Worm (Caenorhabditis elegans) whole organism, young adult: ENCODE measurements around the gene Y57G11C.38.
A peak's percentile ranks its signal among the peaks of the same experiment; 100 is the strongest.

Source experiments
- B0019.2 ChIP-seq: fragments of 200-800 bp; sonication (Bioruptor generic); conservative IDR thresholded peaks from 2 replicates; pipeline ENCODE4 v1.3.6; 2022; ENCODE audit warnings: missing genetic modification reagents, missing genetic modification characterization, missing compliant biosample characterization
- B0035.1 ChIP-seq: sonication (generic microtip); optimal IDR thresholded peaks from 2 replicates; lab custom pipeline; 2016; ENCODE audit warnings: missing genetic modification characterization, mild to moderate bottlenecking, missing compliant biosample characterization, missing genotype, missing genetic modification reagents
- B0261.1 ChIP-seq: sonication (generic microtip); optimal IDR thresholded peaks from 2 replicates; lab custom pipeline; 2016; ENCODE audit warnings: mild to moderate bottlenecking, missing genetic modification characterization, moderate library complexity, missing compliant biosample characterization
- C17E4.6 ChIP-seq: fragments of 200-800 bp; sonication (Bioruptor generic); IDR thresholded peaks from 2 replicates; pipeline ENCODE4 v1.3.6; 2022; ENCODE audit warnings: missing genetic modification reagents, missing genetic modification characterization, missing compliant biosample characterization
- F37B4.10 ChIP-seq: fragments of 200-800 bp; sonication (Bioruptor generic); IDR thresholded peaks from 2 replicates; pipeline ENCODE4 v1.3.6; 2022; ENCODE audit warnings: missing genetic modification characterization, missing compliant biosample characterization
- F55B11.4 ChIP-seq: sonication (generic microtip); optimal IDR thresholded peaks from 2 replicates; lab custom pipeline; 2016; ENCODE audit warnings: missing compliant biosample characterization, missing genetic modification characterization, borderline replicate concordance; ENCODE audit not compliant: insufficient read depth
- K12H6.12 ChIP-seq: fragments of 200-800 bp; sonication (Bioruptor generic); optimal IDR thresholded peaks from 2 replicates; lab custom pipeline; 2018; ENCODE audit warnings: mild to moderate bottlenecking, missing genetic modification characterization, missing compliant biosample characterization
- T26A5.8 ChIP-seq: sonication (generic microtip); optimal IDR thresholded peaks from 2 replicates; lab custom pipeline; 2016; ENCODE audit warnings: missing genetic modification characterization, missing compliant biosample characterization
- Y53F4B.3 ChIP-seq: fragments of 200-800 bp; sonication (Bioruptor generic); IDR thresholded peaks from 2 replicates; pipeline ENCODE4 v1.3.6; 2022; ENCODE audit warnings: missing genetic modification reagents, missing genetic modification characterization, missing compliant biosample characterization
- Y53G8AR.9 ChIP-seq: fragments of 200-800 bp; sonication (Bioruptor generic); conservative IDR thresholded peaks from 2 replicates; pipeline ENCODE4 v1.3.6; 2022; ENCODE audit warnings: missing genetic modification reagents, missing genetic modification characterization, missing compliant biosample characterization
- Y56A3A.18 ChIP-seq: fragments of 200-800 bp; sonication (Bioruptor generic); IDR thresholded peaks from 2 replicates; pipeline ENCODE4 v1.3.6; 2022; ENCODE audit warnings: missing genetic modification reagents, missing genetic modification characterization, missing compliant biosample characterization
- Y67H2A.10 ChIP-seq: fragments of 200-800 bp; sonication (Bioruptor generic); conservative IDR thresholded peaks from 2 replicates; pipeline ENCODE4 v1.3.6; 2022; ENCODE audit warnings: missing genetic modification reagents, missing genetic modification characterization, missing compliant biosample characterization
- ama-1 ChIP-seq, 3 experiments: fragments of 150-350 bp in 1 of 3; sonication (generic microtip) in 2 of 3; optimal IDR thresholded peaks; 2 replicates each; lab custom pipeline; 2014 to 2018; ENCODE audit warnings: missing biosample characterization in 2 of 3, missing genetic modification characterization in 2 of 3, missing genetic modification reagents in 2 of 3
- athp-1 ChIP-seq: sonication (generic microtip); optimal IDR thresholded peaks from 2 replicates; lab custom pipeline; 2017; ENCODE audit warnings: mild to moderate bottlenecking, missing genetic modification characterization, missing compliant biosample characterization
- attf-3 ChIP-seq: fragments of 200-800 bp; sonication (Bioruptor generic); conservative IDR thresholded peaks from 2 replicates; pipeline ENCODE4 v1.3.6; 2022; ENCODE audit warnings: missing genetic modification reagents, missing genetic modification characterization, missing compliant biosample characterization
- bed-2 ChIP-seq: fragments of 200-800 bp; sonication (Bioruptor generic); IDR thresholded peaks from 2 replicates; pipeline ENCODE4 v1.3.6; 2022; ENCODE audit warnings: missing genetic modification reagents, missing genetic modification characterization, missing compliant biosample characterization
- ccch-3 ChIP-seq: fragments of 200-800 bp; sonication (Bioruptor generic); optimal IDR thresholded peaks from 2 replicates; lab custom pipeline; 2018; ENCODE audit warnings: mild to moderate bottlenecking, missing genetic modification characterization, missing compliant biosample characterization
- cebp-1 ChIP-seq, 2 experiments: fragments of 200-800 bp in 1 of 2; sonication (Bioruptor generic) in 1 of 2; sonication (generic microtip) in 1 of 2; IDR thresholded peaks in 1 of 2; optimal IDR thresholded peaks in 1 of 2; 2 replicates each; pipeline versions ENCODE4 v1.3.6 to Lab custom; 2017 to 2022; ENCODE audit warnings: missing compliant biosample characterization in 2 of 2, missing genetic modification characterization in 2 of 2, mild to moderate bottlenecking in 1 of 2, missing genetic modification reagents in 1 of 2, moderate library complexity in 1 of 2
- ceh-40 ChIP-seq: fragments of 200-800 bp; sonication (Bioruptor generic); IDR thresholded peaks from 2 replicates; pipeline ENCODE4 v1.3.6; 2022; ENCODE audit warnings: missing genetic modification characterization, missing compliant biosample characterization
- dpff-1 ChIP-seq: sonication (generic microtip); optimal IDR thresholded peaks from 2 replicates; lab custom pipeline; 2017; ENCODE audit warnings: mild to moderate bottlenecking, missing genetic modification characterization, missing compliant biosample characterization
- dpl-1 ChIP-seq: fragments of 150-350 bp; optimal IDR thresholded peaks from 2 replicates; lab custom pipeline; 2014; ENCODE audit warnings: missing biosample characterization, missing genetic modification reagents, missing genetic modification characterization
- efl-1 ChIP-seq: fragments of 150-350 bp; optimal IDR thresholded peaks from 2 replicates; lab custom pipeline; 2014; ENCODE audit warnings: missing biosample characterization, missing genetic modification reagents, missing genetic modification characterization
- egl-18 ChIP-seq: fragments of 200-800 bp; sonication (Bioruptor generic); IDR thresholded peaks from 2 replicates; pipeline ENCODE4 v1.3.6; 2022; ENCODE audit warnings: missing genetic modification reagents, missing genetic modification characterization, missing compliant biosample characterization
- egl-44 ChIP-seq: fragments of 200-800 bp; sonication (Bioruptor generic); IDR thresholded peaks from 2 replicates; pipeline ENCODE4 v1.3.6; 2022; ENCODE audit warnings: missing genetic modification reagents, missing genetic modification characterization, missing compliant biosample characterization
- hlh-12 ChIP-seq: sonication (generic microtip); optimal IDR thresholded peaks from 2 replicates; lab custom pipeline; 2016; ENCODE audit warnings: missing genetic modification characterization, missing compliant biosample characterization
- hmg-1.2 ChIP-seq: fragments of 200-800 bp; sonication (Bioruptor generic); IDR thresholded peaks from 2 replicates; pipeline ENCODE4 v1.3.6; 2022; ENCODE audit warnings: missing genetic modification reagents, missing genetic modification characterization, missing compliant biosample characterization
- hrde-1 ChIP-seq: sonication (generic microtip); optimal IDR thresholded peaks from 2 replicates; lab custom pipeline; 2016; ENCODE audit warnings: missing genetic modification characterization, mild to moderate bottlenecking, missing compliant biosample characterization, moderate library complexity, missing genotype, missing genetic modification reagents, borderline replicate concordance
- hsf-1 ChIP-seq: fragments of 200-800 bp; sonication (Bioruptor generic); IDR thresholded peaks from 2 replicates; pipeline ENCODE4 v1.3.6; 2022; ENCODE audit warnings: missing genetic modification reagents, missing genetic modification characterization, missing compliant biosample characterization
- lag-1 ChIP-seq: fragments of 200-800 bp; sonication (Bioruptor generic); IDR thresholded peaks from 2 replicates; pipeline ENCODE4 v1.3.6; 2022; ENCODE audit warnings: missing genetic modification reagents, missing genetic modification characterization, missing compliant biosample characterization
- let-526 ChIP-seq: fragments of 200-800 bp; sonication (Bioruptor generic); IDR thresholded peaks from 2 replicates; pipeline ENCODE4 v1.3.6; 2022; ENCODE audit warnings: missing genetic modification reagents, missing genetic modification characterization, missing compliant biosample characterization
- lin-54 ChIP-seq: fragments of 200-800 bp; sonication (Bioruptor generic); optimal IDR thresholded peaks from 2 replicates; lab custom pipeline; 2018; ENCODE audit warnings: mild to moderate bottlenecking, missing genetic modification characterization, missing compliant biosample characterization
- madf-3 ChIP-seq: fragments of 200-800 bp; sonication (Bioruptor generic); IDR thresholded peaks from 2 replicates; pipeline ENCODE4 v1.3.6; 2022; ENCODE audit warnings: missing genetic modification reagents, missing genetic modification characterization, missing compliant biosample characterization
- mel-28 ChIP-seq: sonication (generic microtip); optimal IDR thresholded peaks from 2 replicates; lab custom pipeline; 2016; ENCODE audit warnings: borderline replicate concordance, mild to moderate bottlenecking, missing genetic modification characterization, missing compliant biosample characterization
- mxl-1 ChIP-seq: sonication (generic microtip); optimal IDR thresholded peaks from 2 replicates; lab custom pipeline; 2016; ENCODE audit warnings: missing genetic modification characterization, missing compliant biosample characterization
- nfya-2 ChIP-seq: fragments of 200-800 bp; sonication (Bioruptor generic); IDR thresholded peaks from 2 replicates; pipeline ENCODE4 v1.3.6; 2022; ENCODE audit warnings: missing genetic modification reagents, missing genetic modification characterization, missing compliant biosample characterization
- nfyb-1 ChIP-seq: fragments of 200-800 bp; sonication (Bioruptor generic); IDR thresholded peaks from 2 replicates; pipeline ENCODE4 v1.3.6; 2022; ENCODE audit warnings: missing genetic modification reagents, missing genetic modification characterization, missing compliant biosample characterization
- nhr-179 ChIP-seq: sonication (generic microtip); optimal IDR thresholded peaks from 2 replicates; lab custom pipeline; 2016; ENCODE audit warnings: mild to moderate bottlenecking, missing genetic modification characterization, missing compliant biosample characterization
- nhr-90 ChIP-seq: sonication (generic microtip); optimal IDR thresholded peaks from 2 replicates; lab custom pipeline; 2016; ENCODE audit warnings: missing genotype, mild to moderate bottlenecking, missing genetic modification characterization, missing compliant biosample characterization
- pha-4 ChIP-seq: fragments of 150-350 bp; sonication (generic microtip); optimal IDR thresholded peaks from 2 replicates; lab custom pipeline; 2014; ENCODE audit warnings: missing biosample characterization, missing genetic modification reagents, missing genetic modification characterization
- rcor-1 ChIP-seq: fragments of 200-800 bp; sonication (Bioruptor generic); IDR thresholded peaks from 2 replicates; pipeline ENCODE4 v1.3.6; 2022; ENCODE audit warnings: missing genetic modification reagents, missing genetic modification characterization, missing compliant biosample characterization
- sea-2 ChIP-seq: fragments of 200-800 bp; sonication (Bioruptor generic); IDR thresholded peaks from 2 replicates; pipeline ENCODE4 v1.3.6; 2022; ENCODE audit warnings: missing genetic modification characterization, missing compliant biosample characterization
- sptf-2 ChIP-seq: fragments of 200-800 bp; sonication (Bioruptor generic); optimal IDR thresholded peaks from 2 replicates; lab custom pipeline; 2018; ENCODE audit warnings: mild to moderate bottlenecking, missing genetic modification characterization, missing compliant biosample characterization
- tbp1 ChIP-seq: fragments of 200-800 bp; sonication (Bioruptor generic); optimal IDR thresholded peaks from 2 replicates; lab custom pipeline; 2018; ENCODE audit warnings: mild to moderate bottlenecking, missing genetic modification characterization, missing compliant biosample characterization
- unc-130 ChIP-seq: sonication (generic microtip); optimal IDR thresholded peaks from 2 replicates; lab custom pipeline; 2016; ENCODE audit warnings: missing genetic modification reagents, missing genetic modification characterization, missing compliant biosample characterization
- unc-62 ChIP-seq: fragments of 150-350 bp; optimal IDR thresholded peaks from 2 replicates; lab custom pipeline; 2014; ENCODE audit warnings: missing biosample characterization, missing genetic modification reagents, missing genetic modification characterization
- zim-3 ChIP-seq: sonication (generic microtip); optimal IDR thresholded peaks from 2 replicates; lab custom pipeline; 2017; ENCODE audit warnings: mild to moderate bottlenecking, missing genetic modification characterization, moderate library complexity, missing compliant biosample characterization
- ztf-22 ChIP-seq: fragments of 200-800 bp; sonication (Bioruptor generic); optimal IDR thresholded peaks from 2 replicates; lab custom pipeline; 2018; ENCODE audit warnings: mild to moderate bottlenecking, missing genetic modification characterization, moderate library complexity, missing compliant biosample characterization
- ztf-26 ChIP-seq: sonication (generic microtip); optimal IDR thresholded peaks from 2 replicates; lab custom pipeline; 2017; ENCODE audit warnings: missing genetic modification characterization, missing compliant biosample characterization
- ztf-28 ChIP-seq: fragments of 200-800 bp; sonication (Bioruptor generic); IDR thresholded peaks from 2 replicates; pipeline ENCODE4 v1.3.6; 2022; ENCODE audit warnings: missing genetic modification reagents, missing genetic modification characterization, missing compliant biosample characterization

The Y57G11C.38 gene

ce11 chrIV:14824878-14825352 is 37.3 kb upstream of the Y57G11C.38 start, which contains the start of gene sec-61.A (continued):
- TF ChIP-seq nhr-90 (tag; lab: Kevin White, UChicago) (peak; percentile 55), nfya-2 (GFP tag; lab: Robert Waterston, UW) (no peak), hmg-1.2 (GFP tag; lab: Robert Waterston, UW) (peak; percentile 50), B0035.1 (tag; lab: Kevin White, UChicago) (no peak), bed-2 (GFP tag; lab: Robert Waterston, UW) (no peak), hrde-1 (tag; lab: Kevin White, UChicago) (no peak), ztf-26 (tag; lab: Kevin White, UChicago) (peak; percentile 20), mel-28 (tag; lab: Kevin White, UChicago) (no peak), B0261.1 (tag; lab: Kevin White, UChicago) (no peak), Y67H2A.10 (0 out of 2 replicates have a peak, but pooled peaks have one; percentile 38), K12H6.12 (tag; lab: Kevin White, UChicago) (peak; percentile 74), Y53G8AR.9 (GFP tag; lab: Robert Waterston, UW) (no peak), lin-54 (GFP tag; lab: Kevin White, UChicago) (peak; percentile 70), egl-18 (GFP tag; lab: Robert Waterston, UW) (no peak), ztf-28 (GFP tag; lab: Robert Waterston, UW) (no peak), unc-62 (GFP tag; lab: Kevin White, UChicago) (no peak), zim-3 (tag; lab: Kevin White, UChicago) (no peak), F37B4.10 (GFP tag; lab: Robert Waterston, UW) (no peak), pha-4 (no peak), B0019.2 (GFP tag; lab: Robert Waterston, UW) (no peak), unc-130 (GFP tag; lab: Kevin White, UChicago) (no peak), T26A5.8 (no peak), mxl-1 (no peak), attf-3 (GFP tag; lab: Robert Waterston, UW) (0 out of 2 replicates have a peak, but pooled peaks have one; percentile 10), ama-1 (optimal IDR thresholded peaks at IDR 0.05; lab: Kevin White, UChicago) (no peak), ama-1 (GFP tag; optimal IDR thresholded peaks at IDR 0.05; lab: Kevin White, UChicago) (no peak), hlh-12 (tag; lab: Kevin White, UChicago) (no peak), let-526 (GFP tag; lab: Robert Waterston, UW) (no peak), lag-1 (GFP tag; lab: Robert Waterston, UW) (no peak), dpl-1 (GFP tag; lab: Kevin White, UChicago) (peak; percentile 24), nhr-179 (no peak), F55B11.4 (tag; lab: Kevin White, UChicago) (no peak), dpff-1 (tag; lab: Kevin White, UChicago) (no peak), efl-1 (GFP tag; lab: Kevin White, UChicago) (peak; percentile 35), madf-3 (GFP tag; lab: Robert Waterston, UW) (no peak), rcor-1 (GFP tag; lab: Robert Waterston, UW) (peak; percentile 13; the same call in 1 of the 2 replicates), ztf-22 (GFP tag; lab: Kevin White, UChicago) (no peak), hsf-1 (GFP tag; lab: Robert Waterston, UW) (no peak), egl-44 (no peak), Y53F4B.3 (GFP tag; lab: Robert Waterston, UW) (no peak), Y56A3A.18 (no peak), tbp1 (GFP tag; lab: Kevin White, UChicago) (peak; percentile 70), sptf-2 (GFP tag; lab: Kevin White, UChicago) (no peak), sea-2 (no peak), ccch-3 (no peak), athp-1 (tag; lab: Kevin White, UChicago) (no peak), ceh-40 (GFP tag; lab: Robert Waterston, UW) (no peak), cebp-1 (GFP tag; IDR thresholded peaks at IDR 0.05; lab: Robert Waterston, UW) (no peak), cebp-1 (tag; optimal IDR thresholded peaks at IDR 0.05; lab: Kevin White, UChicago) (peak; percentile 66), nfyb-1 (GFP tag; lab: Robert Waterston, UW) (peak; percentile 83), C17E4.6 (GFP tag; lab: Robert Waterston, UW) (no peak)
